Worm (Caenorhabditis elegans): ENCODE measurements around the gene cdr-6.

- TF ChIP-seq W03F9.2 (tag; optimal IDR thresholded peaks at IDR 0.05) (no peak), dao-5 (tag; optimal IDR thresholded peaks at IDR 0.05) (no peak), him-1 (tag; optimal IDR thresholded peaks at IDR 0.05) (no peak)
These were observed 30.3 kb upstream of the cdr-6 start, which contains the start of gene pals-39 for ce11 chrV:12443754-12444153.

All from whole organism, L4/young adult.